Worm (Caenorhabditis elegans) whole organism, L4 larva: ENCODE measurements around the gene Y110A2AL.9.

Experiments used
- F44E2.7 ChIP-seq: fragments of 200-800 bp; sonication (Bioruptor generic); IDR thresholded peaks from 2 replicates; pipeline ENCODE4 v2.1.2; 2022; ENCODE audit warnings: missing genetic modification characterization, missing compliant biosample characterization
- T20F7.1 ChIP-seq: fragments of 200-800 bp; sonication (Bioruptor generic); optimal IDR thresholded peaks from 2 replicates; lab custom pipeline; 2018; ENCODE audit warnings: mild to moderate bottlenecking, missing genetic modification characterization, missing compliant biosample characterization
- Y5F2A.4 ChIP-seq: fragments of 200-800 bp; sonication (Bioruptor generic); optimal IDR thresholded peaks from 2 replicates; lab custom pipeline; 2018; ENCODE audit warnings: mild to moderate bottlenecking, missing genetic modification characterization, missing compliant biosample characterization
- Y75B8A.6 ChIP-seq: fragments of 200-800 bp; sonication (Bioruptor generic); IDR thresholded peaks from 2 replicates; pipeline ENCODE4 v1.3.6; 2022; ENCODE audit warnings: missing genetic modification reagents, missing genetic modification characterization, missing compliant biosample characterization
- aha-1 ChIP-seq: fragments of 150-350 bp; peaks from one replicate; lab custom pipeline; 2014; ENCODE audit warnings: missing biosample characterization, missing genetic modification characterization
- aly-2 ChIP-seq: sonication (generic microtip); optimal IDR thresholded peaks from 2 replicates; lab custom pipeline; 2018; ENCODE audit warnings: missing biosample characterization, missing genetic modification characterization
- arid-1 ChIP-seq: fragments of 200-800 bp; sonication (Bioruptor generic); conservative IDR thresholded peaks from 2 replicates; pipeline ENCODE4 v1.3.6; 2022; ENCODE audit warnings: missing genetic modification reagents, missing genetic modification characterization, missing compliant biosample characterization
- attf-4 ChIP-seq: sonication (generic microtip); optimal IDR thresholded peaks from 3 replicates; lab custom pipeline; 2017; ENCODE audit warnings: missing biosample characterization, missing genetic modification characterization
- ceh-62 ChIP-seq: sonication (generic microtip); optimal IDR thresholded peaks from 2 replicates; lab custom pipeline; 2017; ENCODE audit warnings: missing biosample characterization, missing genetic modification characterization
- ces-1 ChIP-seq: fragments of 150-350 bp; sonication (generic microtip); optimal IDR thresholded peaks from 4 replicates; lab custom pipeline; 2014; ENCODE audit warnings: missing biosample characterization, missing genetic modification reagents, missing genetic modification characterization
- daf-12 ChIP-seq: fragments of 150-350 bp; optimal IDR thresholded peaks from 2 replicates; lab custom pipeline; 2014; ENCODE audit warnings: missing biosample characterization, missing genetic modification reagents, missing genetic modification characterization
- daf-16 ChIP-seq, 3 experiments: sonication (generic microtip); optimal IDR thresholded peaks; 2 replicates each; lab custom pipeline; 2016 to 2017; ENCODE audit warnings: missing genetic modification characterization in 3 of 3, missing genetic modification reagents in 3 of 3, mild to moderate bottlenecking in 2 of 3, missing compliant biosample characterization in 2 of 3, missing biosample characterization in 1 of 3, moderate library complexity in 1 of 3
- daf-19 ChIP-seq: fragments of 200-800 bp; sonication (Bioruptor generic); conservative IDR thresholded peaks from 2 replicates; pipeline ENCODE4 v1.3.6; 2022; ENCODE audit warnings: missing genetic modification characterization, missing compliant biosample characterization
- daf-8 ChIP-seq: fragments of 200-800 bp; sonication (Bioruptor generic); IDR thresholded peaks from 2 replicates; pipeline ENCODE4 v1.3.6; 2022; ENCODE audit warnings: missing genetic modification characterization, missing compliant biosample characterization
- dmd-6 ChIP-seq: fragments of 200-800 bp; sonication (Bioruptor generic); IDR thresholded peaks from 2 replicates; pipeline ENCODE4 v1.3.6; 2022; ENCODE audit warnings: missing genetic modification reagents, missing genetic modification characterization, missing compliant biosample characterization
- dmd-9 ChIP-seq: fragments of 200-800 bp; sonication (Bioruptor generic); IDR thresholded peaks from 2 replicates; pipeline ENCODE4 v1.3.6; 2022; ENCODE audit warnings: missing genetic modification reagents, missing genetic modification characterization, missing compliant biosample characterization
- duxl-1 ChIP-seq: sonication (generic microtip); optimal IDR thresholded peaks from 2 replicates; lab custom pipeline; 2016; ENCODE audit warnings: mild to moderate bottlenecking, missing genetic modification characterization, moderate library complexity, missing compliant biosample characterization; ENCODE audit not compliant: poor library complexity
- dve-1 ChIP-seq: sonication (generic microtip); optimal IDR thresholded peaks from 2 replicates; lab custom pipeline; 2017; ENCODE audit warnings: antibody characterized with exemption, mild to moderate bottlenecking, missing genetic modification characterization, missing compliant biosample characterization; ENCODE audit not compliant: insufficient read depth
- egl-43 ChIP-seq: fragments of 200-800 bp; sonication (Bioruptor generic); IDR thresholded peaks from 2 replicates; pipeline ENCODE4 v1.3.6; 2022; ENCODE audit warnings: missing genetic modification reagents, missing genetic modification characterization, missing compliant biosample characterization
- fos-1 ChIP-seq: fragments of 150-350 bp; optimal IDR thresholded peaks from 2 replicates; lab custom pipeline; 2014; ENCODE audit warnings: missing biosample characterization, missing genetic modification characterization
- hif-1 ChIP-seq, 2 experiments: sonication (generic microtip); optimal IDR thresholded peaks; 2 replicates each; lab custom pipeline; 2016 to 2017; ENCODE audit warnings: missing compliant biosample characterization in 2 of 2, missing genetic modification characterization in 2 of 2, missing genetic modification reagents in 2 of 2, missing genotype in 2 of 2, mild to moderate bottlenecking in 1 of 2
- hlh-11 ChIP-seq: fragments of 200-800 bp; sonication (Bioruptor generic); optimal IDR thresholded peaks from 2 replicates; lab custom pipeline; 2018; ENCODE audit warnings: mild to moderate bottlenecking, missing genetic modification characterization, missing compliant biosample characterization
- hlh-30 ChIP-seq: sonication (generic microtip); optimal IDR thresholded peaks from 2 replicates; lab custom pipeline; 2017; ENCODE audit warnings: antibody characterized with exemption, mild to moderate bottlenecking, missing genetic modification characterization, missing compliant biosample characterization; ENCODE audit not compliant: insufficient read depth
- lim-7 ChIP-seq: fragments of 200-800 bp; sonication (Bioruptor generic); IDR thresholded peaks from 2 replicates; pipeline ENCODE4 v1.3.6; 2022; ENCODE audit warnings: missing genetic modification characterization, missing compliant biosample characterization
- lin-1 ChIP-seq: fragments of 200-800 bp; sonication (Bioruptor generic); IDR thresholded peaks from 2 replicates; pipeline ENCODE4 v1.3.6; 2022; ENCODE audit warnings: missing genetic modification reagents, missing genetic modification characterization, missing compliant biosample characterization
- lsy-2 ChIP-seq, 2 experiments: fragments of 150-350 bp in 1 of 2; sonication (generic microtip) in 1 of 2; optimal IDR thresholded peaks; 2 replicates each; lab custom pipeline; 2014 to 2017; ENCODE audit warnings: missing biosample characterization in 2 of 2, missing genetic modification characterization in 2 of 2
- madf-5 ChIP-seq, 2 experiments: fragments of 200-800 bp; sonication (Bioruptor generic); IDR thresholded peaks; 2 replicates each; pipeline ENCODE4 v1.3.6; 2022; ENCODE audit warnings: missing compliant biosample characterization in 2 of 2, missing genetic modification characterization in 2 of 2
- mdl-1 ChIP-seq, 2 experiments: fragments of 150-350 bp in 1 of 2; sonication (generic microtip) in 1 of 2; optimal IDR thresholded peaks; 2 replicates each; lab custom pipeline; 2014 to 2017; ENCODE audit warnings: missing biosample characterization in 2 of 2, missing genetic modification characterization in 2 of 2
- mdt-29 ChIP-seq: fragments of 200-800 bp; sonication (Bioruptor generic); IDR thresholded peaks from 2 replicates; pipeline ENCODE4 v1.3.6; 2022; ENCODE audit warnings: missing genetic modification reagents, missing genetic modification characterization, missing compliant biosample characterization
- nhr-10 ChIP-seq: fragments of 150-350 bp; optimal IDR thresholded peaks from 2 replicates; lab custom pipeline; 2014; ENCODE audit warnings: missing biosample characterization, missing genetic modification characterization
- nhr-28 ChIP-seq: fragments of 150-350 bp; optimal IDR thresholded peaks from 2 replicates; lab custom pipeline; 2014; ENCODE audit warnings: missing biosample characterization, missing genetic modification characterization
- nhr-42 ChIP-seq: fragments of 200-800 bp; sonication (Bioruptor generic); IDR thresholded peaks from 2 replicates; pipeline ENCODE4 v1.3.6; 2022; ENCODE audit warnings: missing genetic modification characterization, missing compliant biosample characterization
- nhr-6 ChIP-seq: fragments of 150-350 bp; optimal IDR thresholded peaks from 2 replicates; lab custom pipeline; 2014; ENCODE audit warnings: missing biosample characterization, missing genetic modification characterization
- pha-4 ChIP-seq, 2 experiments: fragments of 150-350 bp in 1 of 2; fragments of 200-800 bp in 1 of 2; sonication (Bioruptor generic) in 1 of 2; IDR thresholded peaks in 1 of 2; optimal IDR thresholded peaks in 1 of 2; 2 replicates each; pipeline versions ENCODE4 v1.3.6 to Lab custom; 2014 to 2022; ENCODE audit warnings: missing genetic modification characterization in 2 of 2, missing genetic modification reagents in 2 of 2, missing biosample characterization in 1 of 2, missing compliant biosample characterization in 1 of 2
- php-3 ChIP-seq: fragments of 200-800 bp; sonication (Bioruptor generic); IDR thresholded peaks from 2 replicates; pipeline ENCODE4 v1.3.6; 2022; ENCODE audit warnings: missing genetic modification reagents, missing genetic modification characterization, missing compliant biosample characterization
- pqm-1 ChIP-seq: sonication (generic microtip); optimal IDR thresholded peaks from 2 replicates; lab custom pipeline; 2017; ENCODE audit warnings: missing biosample characterization, missing genetic modification characterization
- set-16 ChIP-seq: fragments of 200-800 bp; sonication (Bioruptor generic); IDR thresholded peaks from 2 replicates; pipeline ENCODE4 v1.3.6; 2022; ENCODE audit warnings: missing genetic modification reagents, missing genetic modification characterization, missing compliant biosample characterization
- snpc-1.2 ChIP-seq: fragments of 200-800 bp; sonication (Bioruptor generic); IDR thresholded peaks from 2 replicates; pipeline ENCODE4 v1.3.6; 2022; ENCODE audit warnings: missing genetic modification reagents, missing genetic modification characterization, missing compliant biosample characterization
- snpc-4 ChIP-seq: fragments of 150-350 bp; optimal IDR thresholded peaks from 2 replicates; lab custom pipeline; 2014; ENCODE audit warnings: missing biosample characterization, missing genetic modification characterization
- zfp-3 ChIP-seq: fragments of 200-800 bp; sonication (Bioruptor generic); conservative IDR thresholded peaks from 2 replicates; pipeline ENCODE4 v1.3.6; 2022; ENCODE audit warnings: missing genetic modification reagents, missing genetic modification characterization, missing compliant biosample characterization
- zip-11 ChIP-seq: fragments of 200-800 bp; sonication (Bioruptor generic); IDR thresholded peaks from 2 replicates; pipeline ENCODE4 v1.3.6; 2022; ENCODE audit warnings: missing genetic modification characterization, missing compliant biosample characterization

The Y110A2AL.9 gene

ce11 chrII:2832539-2832938 lies 33.9 kb downstream of the Y110A2AL.9 start:
- TF ChIP-seq php-3 (GFP tag; lab: Robert Waterston, UW) (0 out of 2 replicates have a peak, but pooled peaks have one; percentile 11), set-16 (GFP tag; lab: Robert Waterston, UW) (no peak), hlh-30 (tag; lab: Kevin White, UChicago) (peak; percentile 55), daf-16 (GFP tag; optimal IDR thresholded peaks at IDR 0.05; lab: Kevin White, UChicago) (no peak), daf-16 (tag; optimal IDR thresholded peaks at IDR 0.05; lab: Kevin White, UChicago) (peak; percentile 39), daf-12 (no peak), Y5F2A.4 (GFP tag; lab: Kevin White, UChicago) (no peak)

- TF ChIP-seq daf-8 (GFP tag; lab: Robert Waterston, UW) (no peak), fos-1 (tag; lab: Kevin White, UChicago) (no peak), nhr-6 (tag; lab: Kevin White, UChicago) (peak; percentile 25), nhr-28 (tag; lab: Kevin White, UChicago) (peak; percentile 53), Y75B8A.6 (GFP tag; lab: Robert Waterston, UW) (no peak), daf-16 (GFP tag; optimal IDR thresholded peaks at IDR 0.05; lab: Kevin White, UChicago) (peak in 1 of 2 experiments; percentile 11), daf-16 (tag; optimal IDR thresholded peaks at IDR 0.05; lab: Kevin White, UChicago) (peak; percentile 40), attf-4 (tag; lab: Kevin White, UChicago) (no peak), zip-11 (GFP tag; lab: Robert Waterston, UW) (no peak), hif-1 (tag; optimal IDR thresholded peaks at IDR 0.05; lab: Kevin White, UChicago) (no peak), hlh-11 (tag; lab: Kevin White, UChicago) (peak; percentile 9), madf-5 (GFP tag; IDR thresholded peaks at IDR 0.05; lab: Robert Waterston, UW) (no peak), mdl-1 (tag; optimal IDR thresholded peaks at IDR 0.05; lab: Kevin White, UChicago) (no peak), aha-1 (tag; lab: Kevin White, UChicago) (peak; percentile 36), duxl-1 (tag; lab: Kevin White, UChicago) (no peak), daf-12 (no peak), mdt-29 (GFP tag; lab: Robert Waterston, UW) (no peak), snpc-1.2 (GFP tag; lab: Robert Waterston, UW) (no peak), dmd-6 (GFP tag; lab: Robert Waterston, UW) (peak; percentile 22; the same call in 1 of the 2 replicates), pha-4 (GFP tag; IDR thresholded peaks at IDR 0.05; lab: Robert Waterston, UW) (no peak), pha-4 (tag; optimal IDR thresholded peaks at IDR 0.05; lab: Kevin White, UChicago) (peak; percentile 50), lsy-2 (tag; optimal IDR thresholded peaks at IDR 0.05; lab: Kevin White, UChicago) (peak in 1 of 2 experiments; percentile 38)
- TF ChIP-seq, all 104 proteins: peak for 8
Measured at ce11 chrII:2832098-2832497, 34.3 kb downstream of the Y110A2AL.9 start.

ce11 chrII:2831173-2831572 lies 35.3 kb downstream of the Y110A2AL.9 start, which contains the start of gene K12H6.6:
K12H6.6 (minus strand) TSS chrII:2831233.
- no peak for TF ChIP-seq F44E2.7 (GFP tag; lab: Robert Waterston, UW)
- TF ChIP-seq dmd-9 (GFP tag; lab: Robert Waterston, UW), result no peak
- no peak for TF ChIP-seq aly-2 (tag; lab: Kevin White, UChicago)
- no peak for TF ChIP-seq daf-16 (GFP tag; optimal IDR thresholded peaks at IDR 0.05; lab: Kevin White, UChicago)
- TF ChIP-seq daf-16 (tag; optimal IDR thresholded peaks at IDR 0.05; lab: Kevin White, UChicago), result peak; percentile 2
- peak; percentile 65 for TF ChIP-seq aha-1 (tag; lab: Kevin White, UChicago)
- TF ChIP-seq hlh-11 (tag; lab: Kevin White, UChicago), result peak; percentile 29
- peak; percentile 11 for TF ChIP-seq dve-1 (tag; lab: Kevin White, UChicago)
- no peak for TF ChIP-seq zfp-3
- TF ChIP-seq lsy-2 (tag; optimal IDR thresholded peaks at IDR 0.05; lab: Kevin White, UChicago), result peak in 1 of 2 experiments; percentile 24
- TF ChIP-seq hlh-30 (tag; lab: Kevin White, UChicago), result peak; percentile 81
- TF ChIP-seq dmd-6 (GFP tag; lab: Robert Waterston, UW), result 0 out of 2 replicates have a peak, but pooled peaks have one; percentile 19
- TF ChIP-seq nhr-28 (tag; lab: Kevin White, UChicago), result peak; percentile 17
- TF ChIP-seq, all 104 proteins: peak for 8

ce11 chrII:2830144-2830543 lies 36.3 kb downstream of the Y110A2AL.9 start:
- TF ChIP-seq set-16 (GFP tag; lab: Robert Waterston, UW), result no peak
- TF ChIP-seq snpc-4 (tag; lab: Kevin White, UChicago), result no peak
- peak; percentile 40; the same call in 1 of the 2 replicates for TF ChIP-seq snpc-1.2 (GFP tag; lab: Robert Waterston, UW)
- no peak for TF ChIP-seq pqm-1 (tag; lab: Kevin White, UChicago)
- TF ChIP-seq egl-43 (GFP tag; lab: Robert Waterston, UW), result no peak
- no peak for TF ChIP-seq daf-19 (GFP tag; lab: Robert Waterston, UW)
- TF ChIP-seq nhr-42 (GFP tag; lab: Robert Waterston, UW), result no peak
- TF ChIP-seq arid-1 (GFP tag; lab: Robert Waterston, UW), result 0 out of 2 replicates have a peak, but pooled peaks have one; percentile 19
- TF ChIP-seq nhr-10 (tag; lab: Kevin White, UChicago), result no peak
- 0 out of 2 replicates have a peak, but pooled peaks have one; percentile 53 for TF ChIP-seq F44E2.7 (GFP tag; lab: Robert Waterston, UW)
- TF ChIP-seq lin-1, result no peak
- TF ChIP-seq dmd-9 (GFP tag; lab: Robert Waterston, UW), result no peak
- no peak for TF ChIP-seq ces-1 (GFP tag; lab: Kevin White, UChicago)
- no peak for TF ChIP-seq ceh-62 (tag; lab: Kevin White, UChicago)
- TF ChIP-seq lim-7 (GFP tag; lab: Robert Waterston, UW), result peak; percentile 35; the same call in 1 of the 2 replicates
- no peak for TF ChIP-seq Y5F2A.4 (GFP tag; lab: Kevin White, UChicago)
- no peak for TF ChIP-seq T20F7.1 (GFP tag; lab: Kevin White, UChicago)
